Worm (Caenorhabditis elegans): ENCODE data around the gene W09C2.7.

- no peak for TF ChIP-seq fos-1 (tag; optimal IDR thresholded peaks at IDR 0.05)
- TF ChIP-seq jun-1 (tag; optimal IDR thresholded peaks at IDR 0.05): no peak
- TF ChIP-seq ama-1 (optimal IDR thresholded peaks at IDR 0.05): no peak
- no peak for TF ChIP-seq unc-30 (tag; optimal IDR thresholded peaks at IDR 0.05)
- TF ChIP-seq mdl-1 (tag; optimal IDR thresholded peaks at IDR 0.05): no peak
- TF ChIP-seq nhr-84 (tag; optimal IDR thresholded peaks at IDR 0.05): no peak
- no peak for TF ChIP-seq lin-35 (GFP tag; optimal IDR thresholded peaks at IDR 0.05)
- no peak for TF ChIP-seq nhr-77 (tag; optimal IDR thresholded peaks at IDR 0.05)
Observed at ce11 chrIV:9607945-9608344, 14.2 kb downstream of the W09C2.7 start.

All from whole organism, L1 larva.